Worm (Caenorhabditis elegans) whole organism, young adult: ENCODE results near the gene D1054.8.

Experiments
- B0035.1 ChIP-seq: sonication (generic microtip); optimal IDR thresholded peaks from 2 replicates; lab custom pipeline; 2016; ENCODE audit warnings: missing genetic modification characterization, mild to moderate bottlenecking, missing compliant biosample characterization, missing genotype, missing genetic modification reagents
- B0261.1 ChIP-seq: sonication (generic microtip); optimal IDR thresholded peaks from 2 replicates; lab custom pipeline; 2016; ENCODE audit warnings: mild to moderate bottlenecking, missing genetic modification characterization, moderate library complexity, missing compliant biosample characterization
- B0336.3 ChIP-seq: fragments of 200-800 bp; sonication (Bioruptor generic); IDR thresholded peaks from 2 replicates; pipeline ENCODE4 v1.3.6; 2022; ENCODE audit warnings: missing genetic modification characterization, missing compliant biosample characterization
- F55B11.4 ChIP-seq: sonication (generic microtip); optimal IDR thresholded peaks from 2 replicates; lab custom pipeline; 2016; ENCODE audit warnings: missing compliant biosample characterization, missing genetic modification characterization, borderline replicate concordance; ENCODE audit not compliant: insufficient read depth
- F57A8.1 ChIP-seq: fragments of 200-800 bp; sonication (Bioruptor generic); optimal IDR thresholded peaks from 2 replicates; lab custom pipeline; 2018; ENCODE audit warnings: mild to moderate bottlenecking, missing genetic modification characterization, moderate library complexity, missing compliant biosample characterization
- K12H6.12 ChIP-seq: fragments of 200-800 bp; sonication (Bioruptor generic); optimal IDR thresholded peaks from 2 replicates; lab custom pipeline; 2018; ENCODE audit warnings: mild to moderate bottlenecking, missing genetic modification characterization, missing compliant biosample characterization
- atf-7 ChIP-seq: sonication (generic microtip); optimal IDR thresholded peaks from 2 replicates; lab custom pipeline; 2017; ENCODE audit warnings: mild to moderate bottlenecking, missing genetic modification characterization, missing compliant biosample characterization
- attf-6 ChIP-seq: fragments of 200-800 bp; sonication (Bioruptor generic); IDR thresholded peaks from 2 replicates; pipeline ENCODE4 v1.3.6; 2022; ENCODE audit warnings: missing genetic modification reagents, missing genetic modification characterization, missing compliant biosample characterization
- bed-1 ChIP-seq: fragments of 200-800 bp; sonication (Bioruptor generic); IDR thresholded peaks from 2 replicates; pipeline ENCODE4 v1.3.6; 2022; ENCODE audit warnings: missing genetic modification reagents, missing genetic modification characterization, missing compliant biosample characterization
- bed-2 ChIP-seq: fragments of 200-800 bp; sonication (Bioruptor generic); IDR thresholded peaks from 2 replicates; pipeline ENCODE4 v1.3.6; 2022; ENCODE audit warnings: missing genetic modification reagents, missing genetic modification characterization, missing compliant biosample characterization
- cebp-1 ChIP-seq, 2 experiments: fragments of 200-800 bp in 1 of 2; sonication (Bioruptor generic) in 1 of 2; sonication (generic microtip) in 1 of 2; IDR thresholded peaks in 1 of 2; optimal IDR thresholded peaks in 1 of 2; 2 replicates each; pipeline versions ENCODE4 v1.3.6 to Lab custom; 2017 to 2022; ENCODE audit warnings: missing compliant biosample characterization in 2 of 2, missing genetic modification characterization in 2 of 2, mild to moderate bottlenecking in 1 of 2, missing genetic modification reagents in 1 of 2, moderate library complexity in 1 of 2
- ceh-79 ChIP-seq: sonication (generic microtip); optimal IDR thresholded peaks from 2 replicates; lab custom pipeline; 2017; ENCODE audit warnings: mild to moderate bottlenecking, missing genetic modification characterization, missing compliant biosample characterization
- chd-7 ChIP-seq: sonication (generic microtip); optimal IDR thresholded peaks from 2 replicates; lab custom pipeline; 2016; ENCODE audit warnings: mild to moderate bottlenecking, missing genetic modification characterization, moderate library complexity, missing compliant biosample characterization
- die-1 ChIP-seq: sonication (generic microtip); optimal IDR thresholded peaks from 2 replicates; lab custom pipeline; 2016; ENCODE audit warnings: missing genotype, mild to moderate bottlenecking, missing genetic modification characterization, missing compliant biosample characterization
- egrh-3 ChIP-seq: fragments of 200-800 bp; sonication (Bioruptor generic); IDR thresholded peaks from 2 replicates; pipeline ENCODE4 v1.3.6; 2022; ENCODE audit warnings: missing genetic modification reagents, missing genetic modification characterization, missing compliant biosample characterization
- ets-4 ChIP-seq: fragments of 200-800 bp; sonication (Bioruptor generic); optimal IDR thresholded peaks from 2 replicates; lab custom pipeline; 2018; ENCODE audit warnings: mild to moderate bottlenecking, missing genetic modification characterization, missing compliant biosample characterization
- gei-17 ChIP-seq: fragments of 200-800 bp; sonication (Bioruptor generic); optimal IDR thresholded peaks from 2 replicates; lab custom pipeline; 2018; ENCODE audit warnings: mild to moderate bottlenecking, missing genetic modification characterization, missing compliant biosample characterization
- hlh-12 ChIP-seq: sonication (generic microtip); optimal IDR thresholded peaks from 2 replicates; lab custom pipeline; 2016; ENCODE audit warnings: missing genetic modification characterization, missing compliant biosample characterization
- hlh-26 ChIP-seq: fragments of 200-800 bp; sonication (Bioruptor generic); conservative IDR thresholded peaks from 2 replicates; pipeline ENCODE4 v1.3.6; 2022; ENCODE audit warnings: missing genetic modification reagents, missing genetic modification characterization, missing compliant biosample characterization
- hmg-20 ChIP-seq: fragments of 200-800 bp; sonication (Bioruptor generic); IDR thresholded peaks from 2 replicates; pipeline ENCODE4 v1.3.6; 2022; ENCODE audit warnings: missing genetic modification reagents, missing genetic modification characterization, missing compliant biosample characterization
- lag-1 ChIP-seq: fragments of 200-800 bp; sonication (Bioruptor generic); IDR thresholded peaks from 2 replicates; pipeline ENCODE4 v1.3.6; 2022; ENCODE audit warnings: missing genetic modification reagents, missing genetic modification characterization, missing compliant biosample characterization
- let-607 ChIP-seq, 2 experiments: fragments of 200-800 bp in 1 of 2; sonication (Bioruptor generic) in 1 of 2; sonication (generic microtip) in 1 of 2; optimal IDR thresholded peaks; 2 replicates each; lab custom pipeline; 2016 to 2018; ENCODE audit warnings: mild to moderate bottlenecking in 2 of 2, missing compliant biosample characterization in 2 of 2, missing genetic modification characterization in 2 of 2, moderate library complexity in 2 of 2, missing genotype in 1 of 2
- lin-35 ChIP-seq, 3 experiments: fragments of 150-350 bp in 2 of 3; sonication (generic microtip) in 1 of 3; optimal IDR thresholded peaks; 2 replicates each; lab custom pipeline; 2014 to 2018; ENCODE audit warnings: missing biosample characterization in 3 of 3, missing genetic modification characterization in 3 of 3, missing genetic modification reagents in 3 of 3
- lin-54 ChIP-seq: fragments of 200-800 bp; sonication (Bioruptor generic); optimal IDR thresholded peaks from 2 replicates; lab custom pipeline; 2018; ENCODE audit warnings: mild to moderate bottlenecking, missing genetic modification characterization, missing compliant biosample characterization
- lsl-1 ChIP-seq: fragments of 200-800 bp; sonication (Bioruptor generic); optimal IDR thresholded peaks from 2 replicates; lab custom pipeline; 2018; ENCODE audit warnings: mild to moderate bottlenecking, missing genetic modification characterization, moderate library complexity, missing compliant biosample characterization
- madf-10 ChIP-seq: sonication (generic microtip); optimal IDR thresholded peaks from 2 replicates; lab custom pipeline; 2016; ENCODE audit warnings: mild to moderate bottlenecking, missing genetic modification characterization, missing compliant biosample characterization
- madf-3 ChIP-seq: fragments of 200-800 bp; sonication (Bioruptor generic); IDR thresholded peaks from 2 replicates; pipeline ENCODE4 v1.3.6; 2022; ENCODE audit warnings: missing genetic modification reagents, missing genetic modification characterization, missing compliant biosample characterization
- mel-28 ChIP-seq: sonication (generic microtip); optimal IDR thresholded peaks from 2 replicates; lab custom pipeline; 2016; ENCODE audit warnings: borderline replicate concordance, mild to moderate bottlenecking, missing genetic modification characterization, missing compliant biosample characterization
- mes-4 ChIP-seq: sonication (generic microtip); optimal IDR thresholded peaks from 2 replicates; lab custom pipeline; 2016; ENCODE audit warnings: missing genotype, missing genetic modification characterization, missing compliant biosample characterization
- nfyb-1 ChIP-seq: fragments of 200-800 bp; sonication (Bioruptor generic); IDR thresholded peaks from 2 replicates; pipeline ENCODE4 v1.3.6; 2022; ENCODE audit warnings: missing genetic modification reagents, missing genetic modification characterization, missing compliant biosample characterization
- nhr-80 ChIP-seq: sonication (generic microtip); optimal IDR thresholded peaks from 2 replicates; lab custom pipeline; 2016; ENCODE audit warnings: missing genetic modification characterization, missing compliant biosample characterization
- pha-4 ChIP-seq: fragments of 150-350 bp; sonication (generic microtip); optimal IDR thresholded peaks from 2 replicates; lab custom pipeline; 2014; ENCODE audit warnings: missing biosample characterization, missing genetic modification reagents, missing genetic modification characterization
- rcor-1 ChIP-seq: fragments of 200-800 bp; sonication (Bioruptor generic); IDR thresholded peaks from 2 replicates; pipeline ENCODE4 v1.3.6; 2022; ENCODE audit warnings: missing genetic modification reagents, missing genetic modification characterization, missing compliant biosample characterization
- snpc-4 ChIP-seq, 5 experiments: fragments of 150-350 bp in 1 of 5; sonication (generic microtip) in 4 of 5; optimal IDR thresholded peaks; 2 replicates each; lab custom pipeline; 2014 to 2018; ENCODE audit warnings: missing genetic modification characterization in 5 of 5, missing biosample characterization in 3 of 5, antibody characterized with exemption in 2 of 5, mild to moderate bottlenecking in 2 of 5, missing compliant biosample characterization in 2 of 5, missing genotype in 2 of 5, moderate library complexity in 2 of 5, missing genetic modification reagents in 1 of 5
- tbp1 ChIP-seq: fragments of 200-800 bp; sonication (Bioruptor generic); optimal IDR thresholded peaks from 2 replicates; lab custom pipeline; 2018; ENCODE audit warnings: mild to moderate bottlenecking, missing genetic modification characterization, missing compliant biosample characterization
- unc-62 ChIP-seq: fragments of 150-350 bp; optimal IDR thresholded peaks from 2 replicates; lab custom pipeline; 2014; ENCODE audit warnings: missing biosample characterization, missing genetic modification reagents, missing genetic modification characterization
- ztf-22 ChIP-seq: fragments of 200-800 bp; sonication (Bioruptor generic); optimal IDR thresholded peaks from 2 replicates; lab custom pipeline; 2018; ENCODE audit warnings: mild to moderate bottlenecking, missing genetic modification characterization, moderate library complexity, missing compliant biosample characterization
- ztf-3 ChIP-seq: fragments of 200-800 bp; sonication (Bioruptor generic); optimal IDR thresholded peaks from 2 replicates; lab custom pipeline; 2018; ENCODE audit warnings: mild to moderate bottlenecking, missing genetic modification characterization, missing compliant biosample characterization

Gene D1054.8

DNA sequence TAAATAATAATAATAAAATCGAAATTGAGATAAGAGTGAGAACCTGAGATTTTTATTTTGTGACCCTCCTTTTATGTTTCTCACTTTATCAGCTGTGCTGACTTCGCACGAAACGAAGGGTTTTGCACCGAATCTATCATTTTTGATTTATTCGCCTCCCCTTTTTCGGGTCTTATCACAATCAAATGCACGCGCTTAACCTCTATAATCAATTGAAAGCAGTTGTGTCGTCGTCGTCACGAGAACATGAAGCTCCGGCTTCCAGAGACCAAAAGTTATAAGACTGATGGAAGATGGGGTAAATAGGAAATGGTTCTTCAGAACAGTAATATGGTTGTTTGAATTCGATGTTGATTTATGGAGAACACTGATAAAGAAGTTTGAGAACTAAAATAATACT lies 17.0 kb downstream of the D1054.8 start, which contains the start of gene D1054.18:
Gene D1054.18 (minus strand): TSS at position 45 of the 400 bp plus-strand sequence.
- TF ChIP-seq cebp-1 (GFP tag; IDR thresholded peaks at IDR 0.05; lab: Robert Waterston, UW) = no peak
- peak; percentile 13 for TF ChIP-seq cebp-1 (tag; optimal IDR thresholded peaks at IDR 0.05; lab: Kevin White, UChicago)
- no peak for TF ChIP-seq F57A8.1 (GFP tag; lab: Kevin White, UChicago)
- peak; percentile 87 for TF ChIP-seq nhr-80
- TF ChIP-seq lin-54 (GFP tag; lab: Kevin White, UChicago) = no peak
- TF ChIP-seq madf-10 (tag; lab: Kevin White, UChicago) = peak; percentile 13
- no peak for TF ChIP-seq mes-4 (tag; lab: Kevin White, UChicago)
- TF ChIP-seq ets-4 = peak; percentile 48
- TF ChIP-seq gei-17 (GFP tag; lab: Kevin White, UChicago) = no peak
- peak; percentile 13 for TF ChIP-seq tbp1
- peak; percentile 41 for TF ChIP-seq ztf-22 (GFP tag; lab: Kevin White, UChicago)
- TF ChIP-seq pha-4 (tag; lab: Kevin White, UChicago) = peak; percentile 35
- TF ChIP-seq, all 124 proteins: peak for 7

DNA sequence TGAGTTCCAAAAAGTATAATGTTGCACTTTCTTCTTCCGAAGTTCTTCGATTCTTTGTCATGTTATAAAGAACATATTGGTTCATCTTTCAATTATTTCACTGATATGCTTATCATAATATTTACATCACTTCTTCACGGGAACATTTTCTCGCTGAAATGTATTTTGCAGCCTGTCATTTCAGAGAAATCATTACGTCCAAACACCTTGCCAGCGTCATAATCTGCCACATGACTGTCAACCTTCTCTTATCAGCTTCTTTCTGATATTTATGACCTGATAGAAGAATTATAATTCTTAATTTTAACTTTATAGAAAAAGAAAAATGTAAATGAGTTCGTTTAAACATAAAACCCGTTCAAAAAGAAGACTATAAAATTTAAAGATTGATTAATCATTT lies 17.9 kb downstream of the D1054.8 start:
- TF ChIP-seq egrh-3 (GFP tag; lab: Robert Waterston, UW) (no peak), atf-7 (tag; lab: Kevin White, UChicago) (peak; percentile 91), cebp-1 (GFP tag; IDR thresholded peaks at IDR 0.05; lab: Robert Waterston, UW) (no peak), cebp-1 (tag; optimal IDR thresholded peaks at IDR 0.05; lab: Kevin White, UChicago) (peak; percentile 42), madf-10 (tag; lab: Kevin White, UChicago) (peak; percentile 46), chd-7 (peak; percentile 8), snpc-4 (GFP tag; optimal IDR thresholded peaks at IDR 0.05; lab: Kevin White, UChicago) (no peak), snpc-4 (tag; optimal IDR thresholded peaks at IDR 0.05; lab: Kevin White, UChicago) (peak in 1 of 4 experiments; percentile 16), pha-4 (tag; lab: Kevin White, UChicago) (peak; percentile 46), unc-62 (GFP tag; lab: Kevin White, UChicago) (peak; percentile 69), ets-4 (peak; percentile 24), nhr-80 (peak; percentile 89), tbp1 (peak; percentile 40), bed-1 (no peak), lin-54 (GFP tag; lab: Kevin White, UChicago) (peak; percentile 41), nfyb-1 (GFP tag; lab: Robert Waterston, UW) (0 out of 2 replicates have a peak, but pooled peaks have one; percentile 17), F55B11.4 (no peak), ztf-22 (GFP tag; lab: Kevin White, UChicago) (peak; percentile 90), let-607 (tag; optimal IDR thresholded peaks at IDR 0.05; lab: Kevin White, UChicago) (peak in 1 of 2 experiments; percentile 73), B0336.3 (no peak)

DNA sequence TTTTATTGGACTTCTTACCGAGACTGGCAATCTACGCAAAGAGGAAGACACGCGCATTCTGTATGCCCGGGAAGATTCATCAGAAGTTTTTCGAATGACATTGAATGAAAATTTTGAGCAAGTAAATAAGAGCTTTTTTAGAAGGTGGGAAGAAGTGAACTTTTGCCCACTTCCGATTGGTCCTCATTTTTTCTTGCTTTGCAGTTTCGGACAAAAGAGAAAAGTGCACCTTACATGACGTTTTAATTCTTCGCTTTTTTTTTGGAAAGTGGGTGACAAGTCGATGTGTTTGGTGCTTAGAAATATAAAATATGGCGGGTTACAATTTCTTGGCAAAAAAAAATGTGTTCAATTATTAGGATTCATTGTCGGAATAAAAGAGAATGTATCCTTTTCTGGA lies 20.3 kb downstream of the D1054.8 start, which contains the start of gene secs-1:
Gene secs-1 (minus strand): TSS at position 101 of the 400 bp plus-strand sequence.
- TF ChIP-seq B0261.1 (tag; lab: Kevin White, UChicago) (no peak), mel-28 (tag; lab: Kevin White, UChicago) (no peak), die-1 (tag; lab: Kevin White, UChicago) (no peak), gei-17 (GFP tag; lab: Kevin White, UChicago) (no peak), pha-4 (tag; lab: Kevin White, UChicago) (no peak), bed-2 (GFP tag; lab: Robert Waterston, UW) (no peak), B0035.1 (tag; lab: Kevin White, UChicago) (no peak), lin-35 (GFP tag; optimal IDR thresholded peaks at IDR 0.05; lab: Kevin White, UChicago) (no peak), hlh-26 (no peak), hlh-12 (tag; lab: Kevin White, UChicago) (no peak), lsl-1 (GFP tag; lab: Kevin White, UChicago) (no peak), madf-3 (GFP tag; lab: Robert Waterston, UW) (no peak), rcor-1 (GFP tag; lab: Robert Waterston, UW) (no peak), attf-6 (GFP tag; lab: Robert Waterston, UW) (no peak), K12H6.12 (no peak), lag-1 (no peak), hmg-20 (GFP tag; lab: Robert Waterston, UW) (no peak), ceh-79 (tag; lab: Kevin White, UChicago) (no peak), ztf-3 (GFP tag; lab: Kevin White, UChicago) (no peak)
